Worm (Caenorhabditis elegans): ENCODE data around the gene hrg-7.

DNA sequence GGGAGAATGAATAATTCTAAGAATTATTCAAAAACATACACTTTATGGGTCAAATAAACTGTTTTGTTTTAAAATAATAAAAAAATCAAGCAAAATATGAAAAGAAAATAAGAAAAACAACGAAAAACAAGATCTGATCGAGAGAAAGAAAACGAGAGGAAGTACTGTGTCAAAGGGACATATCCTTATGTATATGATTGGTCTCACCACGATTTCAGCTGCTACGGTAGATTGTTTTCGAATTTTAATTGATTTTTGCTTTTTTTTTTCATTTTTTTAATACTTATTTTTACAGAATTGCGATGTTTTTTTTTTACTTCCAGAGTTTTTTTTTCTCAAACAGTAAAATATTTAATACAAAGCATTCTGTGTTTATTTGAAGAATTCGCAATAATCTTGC is 45.1 kb upstream of the hrg-7 start:
- TF ChIP-seq pha-4 (GFP tag; IDR thresholded peaks at IDR 0.05) (no peak), pha-4 (tag; optimal IDR thresholded peaks at IDR 0.05) (no peak), dmd-8 (GFP tag; IDR thresholded peaks at IDR 0.05) (no peak), dmd-9 (GFP tag; IDR thresholded peaks at IDR 0.05) (no peak), snpc-4 (tag; optimal IDR thresholded peaks at IDR 0.05) (no peak), jun-1 (tag; optimal IDR thresholded peaks at IDR 0.05) (no peak), nhr-11 (tag; optimal IDR thresholded peaks at IDR 0.05) (no peak)

Measured in whole organism, L4 larva.